Fruit fly (Drosophila melanogaster) whole organism, embryonic: Measurements from ENCODE around the gene Ssl2.

Source experiments
- ATbp ChIP-seq: fragments of 200-800 bp; sonication (Bioruptor generic); optimal IDR thresholded peaks from 2 replicates; lab custom pipeline; 2017; ENCODE audit warnings: missing biosample characterization, mild to moderate bottlenecking, missing genetic modification characterization, missing genetic modification reagents
- BtbVII ChIP-seq: fragments of 200-800 bp; sonication (Bioruptor generic); optimal IDR thresholded peaks from 3 replicates; lab custom pipeline; 2017; ENCODE audit warnings: missing biosample characterization, mild to moderate bottlenecking, missing genetic modification characterization
- CG10565 ChIP-seq: fragments of 200-800 bp; sonication (Bioruptor generic); optimal IDR thresholded peaks from 3 replicates; lab custom pipeline; 2016; ENCODE audit warnings: missing biosample characterization, mild to moderate bottlenecking, missing genetic modification characterization
- CG12071 ChIP-seq: fragments of 200-800 bp; sonication (Bioruptor generic); optimal IDR thresholded peaks from 3 replicates; lab custom pipeline; 2018; ENCODE audit warnings: missing biosample characterization, mild to moderate bottlenecking, missing genetic modification characterization
- CG12391 ChIP-seq: fragments of 200-800 bp; sonication (Bioruptor generic); optimal IDR thresholded peaks from 3 replicates; lab custom pipeline; 2018; ENCODE audit warnings: missing biosample characterization, mild to moderate bottlenecking, missing genetic modification characterization, moderate library complexity
- CG13287 ChIP-seq: fragments of 200-800 bp; sonication (Bioruptor generic); IDR thresholded peaks from 2 replicates; pipeline ENCODE4 v1.3.6; 2022; ENCODE audit warnings: missing biosample characterization, missing genetic modification characterization; ENCODE audit not compliant: partially characterized antibody
- CG13624 ChIP-seq: fragments of 200-800 bp; sonication (Bioruptor generic); optimal IDR thresholded peaks from 2 replicates; lab custom pipeline; 2016; ENCODE audit warnings: missing biosample characterization, missing genetic modification characterization
- CG13894 ChIP-seq: fragments of 200-800 bp; sonication (Bioruptor generic); optimal IDR thresholded peaks from 3 replicates; lab custom pipeline; 2018; ENCODE audit warnings: missing biosample characterization, mild to moderate bottlenecking, missing genetic modification characterization, moderate library complexity
- CG15011 ChIP-seq: fragments of 200-800 bp; sonication (Bioruptor generic); optimal IDR thresholded peaks from 3 replicates; lab custom pipeline; 2018; ENCODE audit warnings: missing biosample characterization, mild to moderate bottlenecking, missing genetic modification characterization
- CG18599 ChIP-seq: fragments of 200-800 bp; sonication (Bioruptor generic); optimal IDR thresholded peaks from 3 replicates; lab custom pipeline; 2017; ENCODE audit warnings: missing biosample characterization, missing genetic modification characterization, mild to moderate bottlenecking, moderate library complexity, missing genetic modification reagents
- CG18619 ChIP-seq: fragments of 200-800 bp; sonication (Bioruptor generic); optimal IDR thresholded peaks from 3 replicates; lab custom pipeline; 2017; ENCODE audit warnings: missing biosample characterization, mild to moderate bottlenecking, missing genetic modification characterization
- CG2116 ChIP-seq: fragments of 200-800 bp; sonication (Bioruptor generic); optimal IDR thresholded peaks from 3 replicates; lab custom pipeline; 2018; ENCODE audit warnings: missing biosample characterization, mild to moderate bottlenecking, missing genetic modification characterization
- CG34224 ChIP-seq: fragments of 200-800 bp; sonication (Bioruptor generic); IDR thresholded peaks from 3 replicates; pipeline ENCODE4 v1.3.6; 2022; ENCODE audit warnings: missing biosample characterization, missing genetic modification characterization; ENCODE audit not compliant: partially characterized antibody
- CG4360 ChIP-seq: fragments of 200-800 bp; sonication (Bioruptor generic); IDR thresholded peaks from 2 replicates; pipeline ENCODE4 v1.3.6; 2022; ENCODE audit warnings: missing biosample characterization, missing genetic modification characterization
- CG4404 ChIP-seq: fragments of 200-800 bp; sonication (Bioruptor generic); IDR thresholded peaks from 2 replicates; pipeline ENCODE4 v1.3.6; 2022; ENCODE audit warnings: missing biosample characterization, missing genetic modification characterization
- CG4707 ChIP-seq: fragments of 200-800 bp; sonication (Bioruptor generic); optimal IDR thresholded peaks from 2 replicates; lab custom pipeline; 2018; ENCODE audit warnings: missing biosample characterization, mild to moderate bottlenecking, missing genetic modification characterization, moderate library complexity
- CG5180 ChIP-seq: fragments of 200-800 bp; sonication (Bioruptor generic); optimal IDR thresholded peaks from 3 replicates; lab custom pipeline; 2017; ENCODE audit warnings: missing biosample characterization, missing genetic modification characterization, mild to moderate bottlenecking, moderate library complexity, missing genetic modification reagents
- CG6854 ChIP-seq: fragments of 200-800 bp; sonication (Bioruptor generic); optimal IDR thresholded peaks from 3 replicates; lab custom pipeline; 2017; ENCODE audit warnings: missing biosample characterization, mild to moderate bottlenecking, missing genetic modification characterization
- CG7556 ChIP-seq: fragments of 200-800 bp; sonication (Bioruptor generic); optimal IDR thresholded peaks from 2 replicates; lab custom pipeline; 2017; ENCODE audit warnings: missing biosample characterization, mild to moderate bottlenecking, missing genetic modification characterization
- CG7928 ChIP-seq: fragments of 200-800 bp; sonication (Bioruptor generic); optimal IDR thresholded peaks from 2 replicates; lab custom pipeline; 2017; ENCODE audit warnings: missing biosample characterization, mild to moderate bottlenecking, missing genetic modification characterization
- CG8089 ChIP-seq: fragments of 200-800 bp; sonication (Bioruptor generic); optimal IDR thresholded peaks from 3 replicates; lab custom pipeline; 2016; ENCODE audit warnings: missing biosample characterization, missing genetic modification characterization
- CG9817 ChIP-seq: fragments of 200-800 bp; sonication (Bioruptor generic); optimal IDR thresholded peaks from 2 replicates; lab custom pipeline; 2018; ENCODE audit warnings: missing biosample characterization, mild to moderate bottlenecking, missing genetic modification characterization, moderate library complexity
- CG9932 ChIP-seq: fragments of 200-800 bp; sonication (Bioruptor generic); IDR thresholded peaks from 2 replicates; pipeline ENCODE4 v1.3.6; 2022; ENCODE audit warnings: missing biosample characterization, missing genetic modification characterization
- Dad ChIP-seq: fragments of 200-800 bp; sonication (Bioruptor generic); optimal IDR thresholded peaks from 3 replicates; lab custom pipeline; 2016; ENCODE audit warnings: missing biosample characterization, missing genetic modification characterization
- Elba2 ChIP-seq: fragments of 200-800 bp; sonication (Bioruptor generic); optimal IDR thresholded peaks from 3 replicates; lab custom pipeline; 2016; ENCODE audit warnings: missing biosample characterization, missing genetic modification characterization
- Kr ChIP-seq: fragments of 200-800 bp; sonication (Bioruptor generic); optimal IDR thresholded peaks from 2 replicates; lab custom pipeline; 2017; ENCODE audit warnings: missing biosample characterization, mild to moderate bottlenecking, missing genetic modification characterization
- MTF-1 ChIP-seq: fragments of 200-800 bp; sonication (Bioruptor generic); optimal IDR thresholded peaks from 2 replicates; lab custom pipeline; 2018; ENCODE audit warnings: missing biosample characterization, mild to moderate bottlenecking, missing genetic modification characterization, borderline replicate concordance
- Neu2 ChIP-seq: fragments of 200-800 bp; sonication (Bioruptor generic); optimal IDR thresholded peaks from 3 replicates; lab custom pipeline; 2016; ENCODE audit warnings: missing biosample characterization, missing genetic modification characterization, borderline replicate concordance
- Ravus ChIP-seq: fragments of 200-800 bp; sonication (Bioruptor generic); IDR thresholded peaks from 2 replicates; pipeline ENCODE4 v1.3.6; 2022; ENCODE audit warnings: missing biosample characterization, missing genetic modification characterization
- Xbp1 ChIP-seq: fragments of 200-800 bp; sonication (Bioruptor generic); optimal IDR thresholded peaks from 3 replicates; lab custom pipeline; 2016; ENCODE audit warnings: missing biosample characterization, mild to moderate bottlenecking, missing genetic modification characterization
- chif ChIP-seq, 2 experiments: fragments of 200-800 bp; sonication (Bioruptor generic); optimal IDR thresholded peaks; 3 replicates each; lab custom pipeline; 2016; ENCODE audit warnings: missing biosample characterization in 2 of 2, missing genetic modification characterization in 2 of 2
- da ChIP-seq: fragments of 200-800 bp; sonication (Bioruptor generic); optimal IDR thresholded peaks from 2 replicates; lab custom pipeline; 2016; ENCODE audit warnings: missing biosample characterization, missing genetic modification characterization
- dimm ChIP-seq: fragments of 200-800 bp; sonication (Bioruptor generic); IDR thresholded peaks from 2 replicates; pipeline ENCODE4 v1.3.6; 2022; ENCODE audit warnings: missing biosample characterization, missing genetic modification characterization
- ftz-f1 ChIP-seq: fragments of 200-800 bp; sonication (Bioruptor generic); optimal IDR thresholded peaks from 2 replicates; lab custom pipeline; 2016; ENCODE audit warnings: missing biosample characterization, missing genetic modification characterization
- grau ChIP-seq: fragments of 200-800 bp; optimal IDR thresholded peaks from 3 replicates; lab custom pipeline; 2019; ENCODE audit warnings: missing biosample characterization, mild to moderate bottlenecking, missing genetic modification characterization, moderate library complexity
- grn ChIP-seq: fragments of 200-800 bp; sonication (Bioruptor generic); optimal IDR thresholded peaks from 3 replicates; lab custom pipeline; 2017; ENCODE audit warnings: missing biosample characterization, missing genetic modification characterization
- hbn ChIP-seq: fragments of 200-800 bp; sonication (Bioruptor generic); IDR thresholded peaks from 2 replicates; pipeline ENCODE4 v1.3.6; 2022; ENCODE audit warnings: missing biosample characterization, missing genetic modification characterization; ENCODE audit not compliant: partially characterized antibody
- lbe ChIP-seq: fragments of 200-800 bp; sonication (Bioruptor generic); optimal IDR thresholded peaks from 2 replicates; lab custom pipeline; 2016; ENCODE audit warnings: missing biosample characterization, mild to moderate bottlenecking, missing genetic modification characterization
- maf-S ChIP-seq: fragments of 200-800 bp; sonication (Bioruptor generic); optimal IDR thresholded peaks from 2 replicates; lab custom pipeline; 2016; ENCODE audit warnings: missing biosample characterization, missing genetic modification characterization
- mam ChIP-seq: fragments of 200-800 bp; sonication (Bioruptor generic); optimal IDR thresholded peaks from 3 replicates; lab custom pipeline; 2016; ENCODE audit warnings: missing biosample characterization, missing genetic modification characterization
- mirr ChIP-seq: fragments of 200-800 bp; sonication (Bioruptor generic); optimal IDR thresholded peaks from 3 replicates; lab custom pipeline; 2018; ENCODE audit warnings: missing biosample characterization, mild to moderate bottlenecking, missing genetic modification characterization
- oc ChIP-seq: fragments of 200-800 bp; sonication (Bioruptor generic); optimal IDR thresholded peaks from 2 replicates; lab custom pipeline; 2018; ENCODE audit warnings: missing biosample characterization, mild to moderate bottlenecking, missing genetic modification characterization, moderate library complexity
- otp ChIP-seq: fragments of 200-800 bp; sonication (Bioruptor generic); IDR thresholded peaks from 3 replicates; pipeline ENCODE4, ENCODE4 v1.3.6; 2022; ENCODE audit warnings: missing biosample characterization, missing genetic modification characterization
- peb ChIP-seq: fragments of 200-800 bp; sonication (Bioruptor generic); IDR thresholded peaks from 2 replicates; pipeline ENCODE4 v1.3.6; 2022; ENCODE audit warnings: missing biosample characterization, missing genetic modification characterization
- ro ChIP-seq: fragments of 200-800 bp; sonication (Bioruptor generic); IDR thresholded peaks from 2 replicates; pipeline ENCODE4 v1.3.6; 2022; ENCODE audit warnings: missing biosample characterization, missing genetic modification characterization
- ssp ChIP-seq: fragments of 200-800 bp; sonication (Bioruptor generic); IDR thresholded peaks from 2 replicates; pipeline ENCODE4 v1.3.6; 2022; ENCODE audit warnings: missing biosample characterization, missing genetic modification characterization
- tgo ChIP-seq: fragments of 200-800 bp; sonication (Bioruptor generic); IDR thresholded peaks from 3 replicates; pipeline ENCODE4 v1.3.6; 2022; ENCODE audit warnings: missing biosample characterization, missing genetic modification characterization
- ttk ChIP-seq: fragments of 200-800 bp; sonication (Bioruptor generic); IDR thresholded peaks from 2 replicates; pipeline ENCODE4 v2.1.2; 2022; ENCODE audit warnings: missing biosample characterization, missing genetic modification characterization
- vvl ChIP-seq: fragments of 200-800 bp; sonication (Bioruptor generic); IDR thresholded peaks from 2 replicates; pipeline ENCODE4 v1.3.6; 2022; ENCODE audit warnings: missing biosample characterization, missing genetic modification characterization

The Ssl2 gene

DNA sequence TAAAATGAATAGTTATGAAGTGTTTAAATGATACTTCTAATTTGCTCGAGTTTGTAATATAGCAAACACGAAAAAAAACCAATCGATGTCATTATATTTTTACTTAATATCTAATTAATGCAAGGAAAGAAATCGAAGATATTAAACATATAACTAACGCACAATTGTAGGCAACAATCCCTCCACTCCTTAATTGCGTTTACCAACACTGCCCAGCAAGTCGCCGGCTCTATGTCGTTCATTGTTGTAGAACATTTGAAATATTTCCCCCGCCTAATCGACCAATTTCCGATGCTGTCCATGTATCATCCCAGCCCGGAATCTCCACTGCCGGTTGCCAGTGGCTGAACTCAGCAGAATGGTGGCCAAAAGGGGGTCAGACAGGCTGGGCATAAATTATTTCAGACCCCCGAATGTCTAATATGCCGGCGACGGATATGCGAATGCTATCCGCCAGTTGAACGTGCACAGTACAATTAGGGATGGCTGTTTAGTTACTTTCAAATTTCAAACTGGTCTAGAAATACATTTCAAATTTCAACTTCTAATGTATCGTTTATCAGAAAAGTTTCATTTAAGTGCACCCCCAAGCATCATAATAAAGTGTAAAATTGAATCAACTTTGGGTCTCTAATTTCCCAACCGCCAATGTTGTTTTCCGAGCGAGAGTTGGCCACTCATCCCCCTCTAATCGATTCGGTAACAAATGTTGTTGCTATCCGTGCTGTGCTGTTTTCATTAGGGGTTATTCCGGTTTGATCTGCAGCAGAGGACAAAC lies 36.2 kb upstream of the Ssl2 start (continued):
- TF ChIP-seq CG2116 (GFP tag; lab: Kevin White, UChicago) (no peak), maf-S (GFP tag; lab: Kevin White, UChicago) (peak; percentile 30), CG18599 (peak; percentile 82), CG4404 (GFP tag; lab: Robert Waterston, UW) (0 out of 2 replicates have a peak, but pooled peaks have one; percentile 31), CG34224 (GFP tag; lab: Robert Waterston, UW) (no peak), mam (peak; percentile 49), CG12071 (GFP tag; lab: Kevin White, UChicago) (peak; percentile 31), Kr (GFP tag; lab: Kevin White, UChicago) (no peak), vvl (GFP tag; lab: Robert Waterston, UW) (peak; percentile 52), Xbp1 (GFP tag; lab: Kevin White, UChicago) (peak; percentile 7), CG9932 (GFP tag; lab: Robert Waterston, UW) (0 out of 2 replicates have a peak, but pooled peaks have one; percentile 18), CG6854 (GFP tag; lab: Kevin White, UChicago) (no peak), CG13894 (tag; lab: Kevin White, UChicago) (peak; percentile 32), grau (tag; lab: Kevin White, UChicago) (peak; percentile 49), CG10565 (GFP tag; lab: Kevin White, UChicago) (no peak), CG7928 (GFP tag; lab: Kevin White, UChicago) (no peak), CG5180 (GFP tag; lab: Kevin White, UChicago) (no peak), ttk (GFP tag; lab: Robert Waterston, UW) (peak; percentile 39; the same call in 1 of the 2 replicates), Ravus (no peak), CG7556 (GFP tag; lab: Kevin White, UChicago) (peak; percentile 57), ssp (GFP tag; lab: Robert Waterston, UW) (no peak), Neu2 (GFP tag; lab: Kevin White, UChicago) (no peak), tgo (GFP tag; lab: Robert Waterston, UW) (peak; percentile 40; the same call in 1 of the 3 replicates), peb (GFP tag; lab: Robert Waterston, UW) (no peak), lbe (no peak), otp (GFP tag; lab: Robert Waterston, UW) (no peak), dimm (GFP tag; lab: Robert Waterston, UW) (no peak), CG18619 (peak; percentile 46), CG8089 (GFP tag; lab: Kevin White, UChicago) (no peak), grn (GFP tag; lab: Kevin White, UChicago) (no peak), oc (tag; lab: Kevin White, UChicago) (no peak), CG4360 (GFP tag; lab: Robert Waterston, UW) (no peak), BtbVII (peak; percentile 17), MTF-1 (GFP tag; lab: Kevin White, UChicago) (no peak), CG9817 (peak; percentile 42), Dad (GFP tag; lab: Kevin White, UChicago) (no peak), CG13624 (peak; percentile 11), ftz-f1 (GFP tag; lab: Kevin White, UChicago) (no peak), CG12391 (tag; lab: Kevin White, UChicago) (peak; percentile 43), chif (GFP tag; optimal IDR thresholded peaks at IDR 0.05; lab: Kevin White, UChicago) (no peak), CG4707 (GFP tag; lab: Kevin White, UChicago) (no peak), CG13287 (GFP tag; lab: Robert Waterston, UW) (no peak), ATbp (GFP tag; lab: Kevin White, UChicago) (peak; percentile 38), ro (GFP tag; lab: Robert Waterston, UW) (no peak), hbn (GFP tag; lab: Robert Waterston, UW) (no peak), CG15011 (GFP tag; lab: Kevin White, UChicago) (peak; percentile 26), da (GFP tag; lab: Kevin White, UChicago) (no peak), Elba2 (GFP tag; lab: Kevin White, UChicago) (no peak), mirr (GFP tag; lab: Kevin White, UChicago) (no peak)
